Fruit fly (Drosophila melanogaster) whole organism: ENCODE measurements around the gene Cyp313a5.

Experiments
- Dll ChIP-seq: fragments of >200 bp; optimal IDR thresholded peaks from 2 replicates; lab custom pipeline; 2017
- pan ChIP-seq: fragments of >200 bp; optimal IDR thresholded peaks from 2 replicates; lab custom pipeline; 2017
- psq ChIP-seq: fragments of >200 bp; optimal IDR thresholded peaks from 2 replicates; lab custom pipeline; 2017
- usp ChIP-seq: fragments of >200 bp; optimal IDR thresholded peaks from 2 replicates; lab custom pipeline; 2017; ENCODE audit warnings: missing biosample characterization, missing genetic modification characterization, mixed read lengths

DNA sequence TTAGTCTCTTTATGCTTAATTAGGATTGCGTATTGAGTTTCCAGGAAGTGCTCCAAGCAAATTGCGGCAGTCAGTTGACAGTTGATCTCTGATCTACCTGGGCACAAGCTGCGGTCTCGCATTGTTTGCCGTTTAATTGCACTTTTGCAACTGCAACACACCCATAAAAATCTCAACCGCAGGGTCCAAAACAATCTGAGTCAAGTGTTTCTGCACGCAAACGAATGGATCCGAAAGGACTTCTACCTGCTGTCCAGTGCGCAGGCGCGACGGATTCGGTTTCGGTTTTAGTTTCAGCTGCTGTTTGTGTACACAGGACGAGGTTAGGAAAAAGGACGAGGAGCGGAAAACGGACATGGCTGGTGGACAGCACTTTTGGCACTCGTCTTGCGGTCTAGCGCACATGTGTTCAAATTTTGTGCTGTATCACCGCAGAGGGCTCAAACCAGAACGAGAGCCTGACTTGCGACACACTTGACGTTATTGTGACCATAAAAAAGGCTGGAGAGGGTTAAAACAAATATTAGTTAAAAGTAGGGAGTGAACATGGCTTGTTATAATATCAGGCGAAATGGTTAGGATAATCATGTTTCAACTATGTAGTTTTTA is 18.1 kb upstream of the Cyp313a5 start:
- no peak for TF ChIP-seq usp (GFP tag; lab: Kevin White, UChicago)
- no peak for TF ChIP-seq psq (lab: Kevin White, UChicago)
- TF ChIP-seq Dll (lab: Kevin White, UChicago) = no peak
- no peak for TF ChIP-seq pan (lab: Kevin White, UChicago)
